Fruit fly (Drosophila melanogaster) whole organism, embryonic: Measurements from ENCODE around the gene Oatp30B.

Source experiments
- BtbVII ChIP-seq: fragments of 200-800 bp; sonication (Bioruptor generic); optimal IDR thresholded peaks from 3 replicates; lab custom pipeline; 2017; ENCODE audit warnings: missing biosample characterization, mild to moderate bottlenecking, missing genetic modification characterization
- Bteb2 ChIP-seq: fragments of 200-800 bp; sonication (Bioruptor generic); optimal IDR thresholded peaks from 2 replicates; lab custom pipeline; 2016; ENCODE audit warnings: missing biosample characterization, missing genetic modification characterization
- CG10209 ChIP-seq: fragments of 200-800 bp; sonication (Bioruptor generic); optimal IDR thresholded peaks from 3 replicates; lab custom pipeline; 2017; ENCODE audit warnings: missing biosample characterization, mild to moderate bottlenecking, missing genetic modification characterization, missing genetic modification reagents
- CG10321 ChIP-seq: fragments of 200-800 bp; sonication (Bioruptor generic); IDR thresholded peaks from 2 replicates; pipeline ENCODE4 v1.3.6; 2022; ENCODE audit warnings: missing biosample characterization, missing genetic modification characterization
- CG10366 ChIP-seq: fragments of 200-800 bp; sonication (Bioruptor generic); IDR thresholded peaks from 2 replicates; pipeline ENCODE4 v1.3.6; 2022; ENCODE audit warnings: missing biosample characterization, missing genetic modification characterization
- CG11398 ChIP-seq: fragments of 200-800 bp; sonication (Bioruptor generic); optimal IDR thresholded peaks from 2 replicates; lab custom pipeline; 2016; ENCODE audit warnings: missing biosample characterization, missing genetic modification characterization
- CG11696 ChIP-seq: fragments of 200-800 bp; sonication (Bioruptor generic); IDR thresholded peaks from 2 replicates; pipeline ENCODE4 v1.3.6; 2022; ENCODE audit warnings: missing biosample characterization, missing genetic modification characterization
- CG12155 ChIP-seq: fragments of 200-800 bp; sonication (Bioruptor generic); optimal IDR thresholded peaks from 3 replicates; lab custom pipeline; 2016; ENCODE audit warnings: missing biosample characterization, missing genetic modification characterization
- CG12744 ChIP-seq: fragments of 200-800 bp; sonication (Bioruptor generic); optimal IDR thresholded peaks from 2 replicates; lab custom pipeline; 2016; ENCODE audit warnings: missing biosample characterization, missing genetic modification characterization
- CG12769 ChIP-seq: fragments of 200-800 bp; sonication (Bioruptor generic); optimal IDR thresholded peaks from 2 replicates; lab custom pipeline; 2019; ENCODE audit warnings: missing biosample characterization, mild to moderate bottlenecking, missing genetic modification characterization, moderate library complexity
- CG14860 ChIP-seq: fragments of 200-800 bp; sonication (Bioruptor generic); IDR thresholded peaks from 3 replicates; pipeline ENCODE4 v1.3.6; 2022; ENCODE audit warnings: missing biosample characterization, missing genetic modification characterization; ENCODE audit not compliant: partially characterized antibody
- CG15011 ChIP-seq: fragments of 200-800 bp; sonication (Bioruptor generic); optimal IDR thresholded peaks from 3 replicates; lab custom pipeline; 2018; ENCODE audit warnings: missing biosample characterization, mild to moderate bottlenecking, missing genetic modification characterization
- CG18599 ChIP-seq: fragments of 200-800 bp; sonication (Bioruptor generic); optimal IDR thresholded peaks from 3 replicates; lab custom pipeline; 2017; ENCODE audit warnings: missing biosample characterization, missing genetic modification characterization, mild to moderate bottlenecking, moderate library complexity, missing genetic modification reagents
- CG18619 ChIP-seq: fragments of 200-800 bp; sonication (Bioruptor generic); optimal IDR thresholded peaks from 3 replicates; lab custom pipeline; 2017; ENCODE audit warnings: missing biosample characterization, mild to moderate bottlenecking, missing genetic modification characterization
- CG2199 ChIP-seq: fragments of 200-800 bp; sonication (Bioruptor generic); IDR thresholded peaks from 3 replicates; pipeline ENCODE4 v1.3.6; 2022; ENCODE audit warnings: missing biosample characterization, missing genetic modification characterization
- CG30020 ChIP-seq: fragments of 200-800 bp; optimal IDR thresholded peaks from 2 replicates; lab custom pipeline; 2019; ENCODE audit warnings: missing biosample characterization, mild to moderate bottlenecking, missing genetic modification characterization, moderate library complexity
- CG32772 ChIP-seq: fragments of 200-800 bp; sonication (Bioruptor generic); IDR thresholded peaks from 2 replicates; pipeline ENCODE4 v1.3.6; 2022; ENCODE audit warnings: missing biosample characterization, missing genetic modification characterization
- CG4404 ChIP-seq: fragments of 200-800 bp; sonication (Bioruptor generic); IDR thresholded peaks from 2 replicates; pipeline ENCODE4 v1.3.6; 2022; ENCODE audit warnings: missing biosample characterization, missing genetic modification characterization
- CG4424 ChIP-seq: fragments of 200-800 bp; sonication (Bioruptor generic); optimal IDR thresholded peaks from 3 replicates; lab custom pipeline; 2016; ENCODE audit warnings: missing biosample characterization, missing genetic modification characterization
- CG4730 ChIP-seq: fragments of 200-800 bp; sonication (Bioruptor generic); IDR thresholded peaks from 2 replicates; pipeline ENCODE4 v1.3.6; 2022; ENCODE audit warnings: missing biosample characterization, missing genetic modification characterization
- CG6683 ChIP-seq: fragments of 200-800 bp; sonication (Bioruptor generic); optimal IDR thresholded peaks from 2 replicates; lab custom pipeline; 2017; ENCODE audit warnings: missing biosample characterization, mild to moderate bottlenecking, missing genetic modification characterization, missing genetic modification reagents
- CG6813 ChIP-seq: fragments of 200-800 bp; sonication (Bioruptor generic); optimal IDR thresholded peaks from 2 replicates; lab custom pipeline; 2017; ENCODE audit warnings: missing biosample characterization, missing genetic modification characterization, mild to moderate bottlenecking, moderate library complexity, missing genetic modification reagents
- CG7271 ChIP-seq: fragments of 200-800 bp; sonication (Bioruptor generic); optimal IDR thresholded peaks from 2 replicates; lab custom pipeline; 2018; ENCODE audit warnings: missing biosample characterization, mild to moderate bottlenecking, missing genetic modification characterization, moderate library complexity
- CG9727 ChIP-seq: fragments of 200-800 bp; sonication (Bioruptor generic); optimal IDR thresholded peaks from 3 replicates; lab custom pipeline; 2017; ENCODE audit warnings: missing biosample characterization, mild to moderate bottlenecking, missing genetic modification characterization
- CG9932 ChIP-seq: fragments of 200-800 bp; sonication (Bioruptor generic); IDR thresholded peaks from 2 replicates; pipeline ENCODE4 v1.3.6; 2022; ENCODE audit warnings: missing biosample characterization, missing genetic modification characterization
- Dref ChIP-seq: fragments of 200-800 bp; sonication (Bioruptor generic); IDR thresholded peaks from 2 replicates; pipeline ENCODE4 v1.3.6; 2022; ENCODE audit warnings: missing biosample characterization, missing genetic modification characterization
- Fer1 ChIP-seq: fragments of 200-800 bp; sonication (Bioruptor generic); optimal IDR thresholded peaks from 2 replicates; lab custom pipeline; 2017; ENCODE audit warnings: missing biosample characterization, mild to moderate bottlenecking, missing genetic modification characterization
- HLH54F ChIP-seq: fragments of 200-800 bp; sonication (Bioruptor generic); optimal IDR thresholded peaks from 3 replicates; lab custom pipeline; 2016; ENCODE audit warnings: missing biosample characterization, missing genetic modification characterization
- Oli ChIP-seq: fragments of 200-800 bp; sonication (Bioruptor generic); optimal IDR thresholded peaks from 2 replicates; lab custom pipeline; 2018; ENCODE audit warnings: missing biosample characterization, mild to moderate bottlenecking, missing genetic modification characterization, moderate library complexity
- Ravus ChIP-seq: fragments of 200-800 bp; sonication (Bioruptor generic); IDR thresholded peaks from 2 replicates; pipeline ENCODE4 v1.3.6; 2022; ENCODE audit warnings: missing biosample characterization, missing genetic modification characterization
- Tbp ChIP-seq: fragments of >200 bp; optimal IDR thresholded peaks from 2 replicates; lab custom pipeline; 2018; ENCODE audit warnings: missing biosample characterization, missing genetic modification characterization
- ara ChIP-seq: fragments of 200-800 bp; sonication (Bioruptor generic); IDR thresholded peaks from 2 replicates; pipeline ENCODE4 v1.3.6; 2022; ENCODE audit warnings: missing biosample characterization, missing genetic modification characterization
- bigmax ChIP-seq: fragments of 200-800 bp; sonication (Bioruptor generic); optimal IDR thresholded peaks from 2 replicates; lab custom pipeline; 2018; ENCODE audit warnings: missing biosample characterization, mild to moderate bottlenecking, missing genetic modification characterization
- bsh ChIP-seq, 2 experiments: fragments of 200-800 bp; sonication (Bioruptor generic); optimal IDR thresholded peaks; 2 replicates each; lab custom pipeline; 2017 to 2018; ENCODE audit warnings: mild to moderate bottlenecking in 2 of 2, missing biosample characterization in 2 of 2, missing genetic modification characterization in 2 of 2, moderate library complexity in 1 of 2
- cato ChIP-seq: fragments of 200-800 bp; sonication (Bioruptor generic); optimal IDR thresholded peaks from 2 replicates; lab custom pipeline; 2016; ENCODE audit warnings: missing biosample characterization, missing genetic modification characterization, borderline replicate concordance
- chif ChIP-seq, 2 experiments: fragments of 200-800 bp; sonication (Bioruptor generic); optimal IDR thresholded peaks; 3 replicates each; lab custom pipeline; 2016; ENCODE audit warnings: missing biosample characterization in 2 of 2, missing genetic modification characterization in 2 of 2
- crc ChIP-seq: fragments of 200-800 bp; sonication (Bioruptor generic); optimal IDR thresholded peaks from 2 replicates; lab custom pipeline; 2016; ENCODE audit warnings: missing biosample characterization, missing genetic modification characterization
- dysf ChIP-seq: fragments of 200-800 bp; sonication (Bioruptor generic); IDR thresholded peaks from 3 replicates; pipeline ENCODE4 v1.3.6; 2022; ENCODE audit warnings: missing biosample characterization, missing genetic modification characterization
- esg ChIP-seq: fragments of 200-800 bp; sonication (Bioruptor generic); conservative IDR thresholded peaks from 2 replicates; pipeline ENCODE4 v1.3.6; 2022; ENCODE audit warnings: missing biosample characterization, missing genetic modification characterization
- fd3F ChIP-seq: fragments of 200-800 bp; sonication (Bioruptor generic); optimal IDR thresholded peaks from 2 replicates; lab custom pipeline; 2018; ENCODE audit warnings: missing biosample characterization, mild to moderate bottlenecking, missing genetic modification characterization, moderate library complexity
- gro ChIP-seq: fragments of 200-800 bp; sonication (Bioruptor generic); optimal IDR thresholded peaks from 2 replicates; lab custom pipeline; 2016; ENCODE audit warnings: missing biosample characterization, missing genetic modification characterization
- lola ChIP-seq, 3 experiments: fragments of >200 bp in 2 of 3; fragments of 200-800 bp in 1 of 3; sonication (Bioruptor generic) in 1 of 3; optimal IDR thresholded peaks; 2 replicates each; lab custom pipeline; 2017 to 2019; ENCODE audit warnings: missing biosample characterization in 3 of 3, missing genetic modification characterization in 3 of 3, mild to moderate bottlenecking in 1 of 3, moderate library complexity in 1 of 3
- nmo ChIP-seq: fragments of 200-800 bp; sonication (Bioruptor generic); optimal IDR thresholded peaks from 2 replicates; lab custom pipeline; 2018; ENCODE audit warnings: missing biosample characterization, mild to moderate bottlenecking, missing genetic modification characterization, moderate library complexity
- ro ChIP-seq: fragments of 200-800 bp; sonication (Bioruptor generic); IDR thresholded peaks from 2 replicates; pipeline ENCODE4 v1.3.6; 2022; ENCODE audit warnings: missing biosample characterization, missing genetic modification characterization
- run ChIP-seq: fragments of 200-800 bp; sonication (Bioruptor generic); optimal IDR thresholded peaks from 3 replicates; lab custom pipeline; 2018; ENCODE audit warnings: missing biosample characterization, mild to moderate bottlenecking, missing genetic modification characterization
- sna ChIP-seq: fragments of 200-800 bp; sonication (Bioruptor generic); IDR thresholded peaks from 2 replicates; pipeline ENCODE4 v1.3.6; 2022; ENCODE audit warnings: missing biosample characterization, missing genetic modification characterization; ENCODE audit not compliant: partially characterized antibody
- sob ChIP-seq: fragments of 200-800 bp; sonication (Bioruptor generic); IDR thresholded peaks from 2 replicates; pipeline ENCODE4 v1.3.6; 2022; ENCODE audit warnings: missing biosample characterization, missing genetic modification characterization
- tx ChIP-seq: fragments of 200-800 bp; sonication (Bioruptor generic); optimal IDR thresholded peaks from 2 replicates; lab custom pipeline; 2016; ENCODE audit warnings: missing biosample characterization, missing genetic modification characterization

Gene Oatp30B

dm6 chr2L:9498185-9498984 lies 22.6 kb upstream of the Oatp30B start (continued):
- peak; percentile 77 for TF ChIP-seq CG9727
- TF ChIP-seq CG11398 = no peak
- no peak for TF ChIP-seq CG7271
- TF ChIP-seq cato (GFP tag; lab: Kevin White, UChicago) = peak; percentile 1
- 0 out of 2 replicates have a peak, but pooled peaks have one; percentile 18 for TF ChIP-seq CG11696 (GFP tag; lab: Robert Waterston, UW)
- TF ChIP-seq CG15011 (GFP tag; lab: Kevin White, UChicago) = peak; percentile 25
- TF ChIP-seq Tbp (GFP tag; lab: Kevin White, UChicago) = no peak
- TF ChIP-seq CG10366 (GFP tag; lab: Robert Waterston, UW) = peak; percentile 64
- TF ChIP-seq CG30020 = no peak
- TF ChIP-seq gro = peak; percentile 52
- peak; percentile 62 for TF ChIP-seq tx (GFP tag; lab: Kevin White, UChicago)
- peak; percentile 41 for TF ChIP-seq CG12155
- TF ChIP-seq chif (GFP tag; optimal IDR thresholded peaks at IDR 0.05; lab: Kevin White, UChicago) = peak; percentile 30 to 68
- TF ChIP-seq CG18599 (GFP tag; lab: Kevin White, UChicago) = peak; percentile 75
- TF ChIP-seq esg = 0 out of 2 replicates have a peak, but pooled peaks have one; percentile 34
- peak; percentile 69 for TF ChIP-seq sob (GFP tag; lab: Robert Waterston, UW)
- TF ChIP-seq CG10321 (GFP tag; lab: Robert Waterston, UW) = 0 out of 2 replicates have a peak, but pooled peaks have one; percentile 16
- peak; percentile 78 for TF ChIP-seq nmo
- TF ChIP-seq Dref = no peak
- peak; percentile 81 for TF ChIP-seq dysf (GFP tag; lab: Robert Waterston, UW)
- no peak for TF ChIP-seq Bteb2 (GFP tag; lab: Kevin White, UChicago)
- TF ChIP-seq CG4730 (GFP tag; lab: Robert Waterston, UW) = peak; percentile 62
- TF ChIP-seq CG12769 (tag; lab: Kevin White, UChicago) = peak; percentile 73
- TF ChIP-seq CG9932 (GFP tag; lab: Robert Waterston, UW) = peak; percentile 33; the same call in 1 of the 2 replicates
- peak; percentile 38 for TF ChIP-seq HLH54F
- peak; percentile 47 for TF ChIP-seq CG4404 (GFP tag; lab: Robert Waterston, UW)
- 0 out of 3 replicates have a peak, but pooled peaks have one; percentile 14 for TF ChIP-seq CG2199 (GFP tag; lab: Robert Waterston, UW)
- TF ChIP-seq Oli (tag; lab: Kevin White, UChicago) = peak; percentile 56
- peak; percentile 24; the same call in 1 of the 2 replicates for TF ChIP-seq ro
- TF ChIP-seq fd3F = peak; percentile 38
- no peak for TF ChIP-seq CG14860 (GFP tag; lab: Robert Waterston, UW)
- TF ChIP-seq BtbVII (GFP tag; lab: Kevin White, UChicago) = peak; percentile 48
- TF ChIP-seq bigmax (GFP tag; lab: Kevin White, UChicago) = no peak
- TF ChIP-seq CG4424 (GFP tag; lab: Kevin White, UChicago) = peak; percentile 67
- TF ChIP-seq Ravus (GFP tag; lab: Robert Waterston, UW) = peak; percentile 18; the same call in 1 of the 2 replicates
- peak; percentile 32 for TF ChIP-seq CG12744 (GFP tag; lab: Kevin White, UChicago)
- peak in 1 of 2 experiments; percentile 63 for TF ChIP-seq bsh (GFP tag; optimal IDR thresholded peaks at IDR 0.05; lab: Kevin White, UChicago)
- TF ChIP-seq lola (GFP tag; optimal IDR thresholded peaks at IDR 0.05; lab: Kevin White, UChicago) = peak in 1 of 3 experiments; percentile 46
- TF ChIP-seq CG18619 (GFP tag; lab: Kevin White, UChicago) = peak; percentile 38
- peak; percentile 73 for TF ChIP-seq ara (GFP tag; lab: Robert Waterston, UW)
- TF ChIP-seq CG6683 = peak; percentile 42
- no peak for TF ChIP-seq CG32772
- peak; percentile 42 for TF ChIP-seq Fer1
- TF ChIP-seq sna (GFP tag; lab: Robert Waterston, UW) = no peak
- TF ChIP-seq CG6813 (GFP tag; lab: Kevin White, UChicago) = no peak
- TF ChIP-seq CG10209 (GFP tag; lab: Kevin White, UChicago) = peak; percentile 75
- peak; percentile 37 for TF ChIP-seq run (tag; lab: Kevin White, UChicago)
- TF ChIP-seq crc (GFP tag; lab: Kevin White, UChicago) = peak; percentile 63
